Worm (Caenorhabditis elegans): ENCODE results near the gene grl-9.

DNA sequence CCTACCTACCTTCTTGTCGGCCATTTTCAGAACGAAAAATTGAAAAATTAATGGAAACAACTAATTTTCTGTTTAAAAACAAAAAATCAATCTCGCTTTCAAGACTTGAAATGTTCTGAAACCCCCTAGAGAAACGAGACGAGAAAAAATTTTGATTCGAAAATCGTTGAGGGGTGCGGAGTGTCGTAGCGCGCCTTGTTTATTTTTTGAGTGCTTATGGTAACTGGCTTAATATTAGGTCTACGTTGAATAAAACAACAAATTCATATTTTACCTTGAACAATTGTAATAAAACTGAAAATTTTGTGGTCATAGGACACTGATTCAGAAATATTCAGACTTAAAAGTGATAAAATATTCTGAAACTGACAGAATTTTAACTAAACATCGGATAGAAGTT, 21.0 kb downstream of the grl-9 start, which contains the start of gene sna-1:
- TF ChIP-seq madf-5 (GFP tag; IDR thresholded peaks at IDR 0.05): no peak
- no peak for TF ChIP-seq ceh-32 (tag; optimal IDR thresholded peaks at IDR 0.05; ENCODE audit: poor library complexity)
- TF ChIP-seq zfp-2 (tag; optimal IDR thresholded peaks at IDR 0.05): no peak
- TF ChIP-seq unc-62 (GFP tag; optimal IDR thresholded peaks at IDR 0.05 in 1 of 2): no peak
- no peak for TF ChIP-seq unc-62 (tag; optimal IDR thresholded peaks at IDR 0.05)
- TF ChIP-seq dve-1 (tag; optimal IDR thresholded peaks at IDR 0.05; ENCODE audit: insufficient read depth): no peak
- no peak for TF ChIP-seq pha-4 (GFP tag; IDR thresholded peaks at IDR 0.05)
- no peak for TF ChIP-seq pha-4 (tag; optimal IDR thresholded peaks at IDR 0.05)
- no peak for TF ChIP-seq lsy-2 (tag; optimal IDR thresholded peaks at IDR 0.05)
- TF ChIP-seq attf-4 (tag; optimal IDR thresholded peaks at IDR 0.05): no peak
- no peak for TF ChIP-seq nhr-77 (tag; optimal IDR thresholded peaks at IDR 0.05)
- TF ChIP-seq fkh-10 (GFP tag; optimal IDR thresholded peaks at IDR 0.05): no peak
- no peak for TF ChIP-seq aha-1 (tag)
- no peak for TF ChIP-seq lin-15B (tag; optimal IDR thresholded peaks at IDR 0.05)
